Fruit fly (Drosophila melanogaster) whole organism, embryonic: ENCODE data around the gene CG42393.

Experiments
- Asciz ChIP-seq: fragments of 200-800 bp; sonication (Bioruptor generic); optimal IDR thresholded peaks from 2 replicates; lab custom pipeline; 2017; ENCODE audit warnings: missing biosample characterization, mild to moderate bottlenecking, missing genetic modification characterization, missing genetic modification reagents
- CG10147 ChIP-seq: fragments of 200-800 bp; sonication (Bioruptor generic); optimal IDR thresholded peaks from 2 replicates; lab custom pipeline; 2019; ENCODE audit warnings: missing biosample characterization, mild to moderate bottlenecking, missing genetic modification characterization, moderate library complexity
- CG10654 ChIP-seq: fragments of 200-800 bp; sonication (Bioruptor generic); optimal IDR thresholded peaks from 2 replicates; lab custom pipeline; 2016; ENCODE audit warnings: missing biosample characterization, missing genetic modification characterization
- CG10979 ChIP-seq: fragments of 200-800 bp; sonication (Bioruptor generic); optimal IDR thresholded peaks from 2 replicates; lab custom pipeline; 2018; ENCODE audit warnings: missing biosample characterization, mild to moderate bottlenecking, missing genetic modification characterization, moderate library complexity
- CG11695 ChIP-seq: fragments of 200-800 bp; sonication (Bioruptor generic); IDR thresholded peaks from 3 replicates; pipeline ENCODE4 v1.3.6; 2022; ENCODE audit warnings: missing biosample characterization, missing genetic modification characterization
- CG13424 ChIP-seq: fragments of 200-800 bp; sonication (Bioruptor generic); optimal IDR thresholded peaks from 2 replicates; lab custom pipeline; 2019; ENCODE audit warnings: missing biosample characterization, mild to moderate bottlenecking, missing genetic modification characterization, moderate library complexity
- CG17359 ChIP-seq: fragments of 200-800 bp; sonication (Bioruptor generic); optimal IDR thresholded peaks from 3 replicates; lab custom pipeline; 2018; ENCODE audit warnings: missing biosample characterization, mild to moderate bottlenecking, missing genetic modification characterization, moderate library complexity
- CG17802 ChIP-seq: fragments of 200-800 bp; sonication (Bioruptor generic); optimal IDR thresholded peaks from 2 replicates; lab custom pipeline; 2018; ENCODE audit warnings: missing biosample characterization, mild to moderate bottlenecking, missing genetic modification characterization, moderate library complexity
- CG18011 ChIP-seq: fragments of 200-800 bp; sonication (Bioruptor generic); optimal IDR thresholded peaks from 2 replicates; lab custom pipeline; 2017; ENCODE audit warnings: missing biosample characterization, missing genetic modification characterization, mild to moderate bottlenecking, moderate library complexity, missing genotype
- CG2120 ChIP-seq: fragments of 200-800 bp; sonication (Bioruptor generic); optimal IDR thresholded peaks from 3 replicates; lab custom pipeline; 2016; ENCODE audit warnings: missing biosample characterization, missing genetic modification characterization
- CG30403 ChIP-seq: fragments of 200-800 bp; sonication (Bioruptor generic); optimal IDR thresholded peaks from 3 replicates; lab custom pipeline; 2016; ENCODE audit warnings: missing biosample characterization, missing genetic modification characterization
- CG31365 ChIP-seq: fragments of 200-800 bp; sonication (Bioruptor generic); optimal IDR thresholded peaks from 2 replicates; lab custom pipeline; 2018; ENCODE audit warnings: missing biosample characterization, mild to moderate bottlenecking, missing genetic modification characterization
- CG31441 ChIP-seq: fragments of 200-800 bp; sonication (Bioruptor generic); IDR thresholded peaks from 2 replicates; pipeline ENCODE4 v1.3.6; 2022; ENCODE audit warnings: missing biosample characterization, missing genetic modification characterization
- CG32532 ChIP-seq: fragments of 200-800 bp; sonication (Bioruptor generic); IDR thresholded peaks from 2 replicates; pipeline ENCODE4 v1.3.6; 2022; ENCODE audit warnings: missing biosample characterization, missing genetic modification characterization
- CG6765 ChIP-seq: fragments of 200-800 bp; sonication (Bioruptor generic); optimal IDR thresholded peaks from 3 replicates; lab custom pipeline; 2017; ENCODE audit warnings: missing biosample characterization, mild to moderate bottlenecking, missing genetic modification characterization
- CG7372 ChIP-seq: fragments of 200-800 bp; sonication (Bioruptor generic); IDR thresholded peaks from 2 replicates; pipeline ENCODE4 v1.3.6; 2022; ENCODE audit warnings: missing biosample characterization, missing genetic modification characterization
- CG7963 ChIP-seq: fragments of 200-800 bp; sonication (Bioruptor generic); IDR thresholded peaks from 3 replicates; pipeline ENCODE4 v1.3.6; 2022; ENCODE audit warnings: missing biosample characterization, missing genetic modification characterization; ENCODE audit not compliant: partially characterized antibody
- D19A ChIP-seq: fragments of 200-800 bp; optimal IDR thresholded peaks from 3 replicates; lab custom pipeline; 2019; ENCODE audit warnings: missing biosample characterization, mild to moderate bottlenecking, missing genetic modification characterization, moderate library complexity
- Deaf1 ChIP-seq: fragments of 200-800 bp; optimal IDR thresholded peaks from 3 replicates; lab custom pipeline; 2019; ENCODE audit warnings: missing biosample characterization, mild to moderate bottlenecking, missing genetic modification characterization, moderate library complexity
- E2f1 ChIP-seq: fragments of 200-800 bp; sonication (Bioruptor generic); IDR thresholded peaks from 2 replicates; pipeline ENCODE4 v1.3.6; 2022; ENCODE audit warnings: missing biosample characterization, missing genetic modification characterization
- Hr3 ChIP-seq: fragments of 200-800 bp; sonication (Bioruptor generic); optimal IDR thresholded peaks from 3 replicates; lab custom pipeline; 2016; ENCODE audit warnings: missing biosample characterization, missing genetic modification characterization
- PHDP ChIP-seq: fragments of 200-800 bp; sonication (Bioruptor generic); optimal IDR thresholded peaks from 3 replicates; lab custom pipeline; 2018; ENCODE audit warnings: missing biosample characterization, mild to moderate bottlenecking, missing genetic modification characterization, moderate library complexity
- Sox100B ChIP-seq: fragments of 200-800 bp; sonication (Bioruptor generic); optimal IDR thresholded peaks from 3 replicates; lab custom pipeline; 2018; ENCODE audit warnings: missing biosample characterization, mild to moderate bottlenecking, missing genetic modification characterization
- Xbp1 ChIP-seq: fragments of 200-800 bp; sonication (Bioruptor generic); optimal IDR thresholded peaks from 3 replicates; lab custom pipeline; 2016; ENCODE audit warnings: missing biosample characterization, mild to moderate bottlenecking, missing genetic modification characterization
- bcd ChIP-seq: fragments of 200-800 bp; sonication (Bioruptor generic); optimal IDR thresholded peaks from 2 replicates; lab custom pipeline; 2017; ENCODE audit warnings: missing biosample characterization, mild to moderate bottlenecking, missing genetic modification characterization
- bigmax ChIP-seq: fragments of 200-800 bp; sonication (Bioruptor generic); optimal IDR thresholded peaks from 2 replicates; lab custom pipeline; 2018; ENCODE audit warnings: missing biosample characterization, mild to moderate bottlenecking, missing genetic modification characterization
- cato ChIP-seq: fragments of 200-800 bp; sonication (Bioruptor generic); optimal IDR thresholded peaks from 2 replicates; lab custom pipeline; 2016; ENCODE audit warnings: missing biosample characterization, missing genetic modification characterization, borderline replicate concordance
- danr ChIP-seq: fragments of 200-800 bp; sonication (Bioruptor generic); IDR thresholded peaks from 2 replicates; pipeline ENCODE4 v1.3.6; 2022; ENCODE audit warnings: missing biosample characterization, missing genetic modification characterization
- dmrt11E ChIP-seq: fragments of 200-800 bp; sonication (Bioruptor generic); optimal IDR thresholded peaks from 3 replicates; lab custom pipeline; 2018; ENCODE audit warnings: missing biosample characterization, mild to moderate bottlenecking, missing genetic modification characterization, moderate library complexity
- fd102C ChIP-seq: fragments of 200-800 bp; sonication (Bioruptor generic); optimal IDR thresholded peaks from 2 replicates; lab custom pipeline; 2018; ENCODE audit warnings: missing biosample characterization, mild to moderate bottlenecking, missing genetic modification characterization, moderate library complexity
- ftz-f1 ChIP-seq: fragments of 200-800 bp; sonication (Bioruptor generic); optimal IDR thresholded peaks from 2 replicates; lab custom pipeline; 2016; ENCODE audit warnings: missing biosample characterization, missing genetic modification characterization
- gce ChIP-seq: fragments of 200-800 bp; sonication (Bioruptor generic); IDR thresholded peaks from 3 replicates; pipeline ENCODE4 v1.3.6; 2022; ENCODE audit warnings: missing biosample characterization, missing genetic modification characterization
- gcm ChIP-seq: fragments of 200-800 bp; sonication (Bioruptor generic); optimal IDR thresholded peaks from 2 replicates; lab custom pipeline; 2019; ENCODE audit warnings: missing biosample characterization, mild to moderate bottlenecking, missing genetic modification characterization, moderate library complexity
- gem ChIP-seq: fragments of 200-800 bp; sonication (Bioruptor generic); optimal IDR thresholded peaks from 2 replicates; lab custom pipeline; 2019; ENCODE audit warnings: missing biosample characterization, mild to moderate bottlenecking, missing genetic modification characterization, moderate library complexity
- kah ChIP-seq: fragments of 200-800 bp; sonication (Bioruptor generic); optimal IDR thresholded peaks from 2 replicates; lab custom pipeline; 2018; ENCODE audit warnings: missing biosample characterization, mild to moderate bottlenecking, missing genetic modification characterization
- klu ChIP-seq: fragments of 200-800 bp; sonication (Bioruptor generic); IDR thresholded peaks from 2 replicates; pipeline ENCODE4 v1.3.6; 2022; ENCODE audit warnings: missing biosample characterization, missing genetic modification characterization
- maf-S ChIP-seq: fragments of 200-800 bp; sonication (Bioruptor generic); optimal IDR thresholded peaks from 2 replicates; lab custom pipeline; 2016; ENCODE audit warnings: missing biosample characterization, missing genetic modification characterization
- sens ChIP-seq: fragments of 200-800 bp; sonication (Bioruptor generic); peaks from one replicate; lab custom pipeline; 2016; ENCODE audit warnings: missing biosample characterization, missing genetic modification characterization
- slbo ChIP-seq: fragments of 200-800 bp; sonication (Bioruptor generic); IDR thresholded peaks from 2 replicates; pipeline ENCODE4 v1.3.6; 2022; ENCODE audit warnings: missing biosample characterization, missing genetic modification characterization
- stwl ChIP-seq: fragments of 200-800 bp; sonication (Bioruptor generic); optimal IDR thresholded peaks from 3 replicates; lab custom pipeline; 2018; ENCODE audit warnings: missing biosample characterization, mild to moderate bottlenecking, missing genetic modification characterization, moderate library complexity
- unpg ChIP-seq: fragments of 200-800 bp; sonication (Bioruptor generic); optimal IDR thresholded peaks from 3 replicates; lab custom pipeline; 2018; ENCODE audit warnings: missing biosample characterization, mild to moderate bottlenecking, missing genetic modification characterization, moderate library complexity
- zf30C ChIP-seq: fragments of 200-800 bp; sonication (Bioruptor generic); optimal IDR thresholded peaks from 3 replicates; lab custom pipeline; 2018; ENCODE audit warnings: missing biosample characterization, mild to moderate bottlenecking, missing genetic modification characterization

CG42393 gene

dm6 chr3L:18062959-18063510 is 20.5 kb downstream of the CG42393 start (continued):
- TF ChIP-seq CG17802 (tag; lab: Kevin White, UChicago) = no peak
- no peak for TF ChIP-seq fd102C (GFP tag; lab: Kevin White, UChicago)
- TF ChIP-seq dmrt11E (tag; lab: Kevin White, UChicago) = peak; percentile 68
- no peak for TF ChIP-seq CG18011 (GFP tag; lab: Kevin White, UChicago)
- TF ChIP-seq danr (GFP tag; lab: Robert Waterston, UW) = no peak
- no peak for TF ChIP-seq CG6765 (GFP tag; lab: Kevin White, UChicago)
- TF ChIP-seq CG11695 (GFP tag; lab: Robert Waterston, UW) = peak; percentile 47; the same call in 2 of the 3 replicates
- no peak for TF ChIP-seq bigmax (GFP tag; lab: Kevin White, UChicago)
- TF ChIP-seq Deaf1 (tag; lab: Kevin White, UChicago) = peak; percentile 34
- no peak for TF ChIP-seq CG10654 (GFP tag; lab: Kevin White, UChicago)
- TF ChIP-seq gcm (GFP tag; lab: Kevin White, UChicago) = peak; percentile 19
- TF ChIP-seq CG32532 (GFP tag; lab: Robert Waterston, UW) = peak; percentile 57; the same call in 1 of the 2 replicates
- TF ChIP-seq unpg (GFP tag; lab: Kevin White, UChicago) = peak; percentile 58
- no peak for TF ChIP-seq maf-S (GFP tag; lab: Kevin White, UChicago)
- peak; percentile 65 for TF ChIP-seq sens
- TF ChIP-seq CG7963 = no peak
- TF ChIP-seq cato (GFP tag; lab: Kevin White, UChicago) = no peak
- TF ChIP-seq PHDP (tag; lab: Kevin White, UChicago) = no peak
- TF ChIP-seq zf30C (GFP tag; lab: Kevin White, UChicago) = peak; percentile 26
- peak; percentile 79 for TF ChIP-seq ftz-f1
- peak; percentile 9 for TF ChIP-seq Xbp1 (GFP tag; lab: Kevin White, UChicago)
- no peak for TF ChIP-seq CG7372 (GFP tag; lab: Robert Waterston, UW)
- TF ChIP-seq CG10147 (GFP tag; lab: Kevin White, UChicago) = peak; percentile 7
- peak; percentile 0 for TF ChIP-seq Asciz (GFP tag; lab: Kevin White, UChicago)
- TF ChIP-seq E2f1 (GFP tag; lab: Robert Waterston, UW) = no peak
- TF ChIP-seq CG2120 (GFP tag; lab: Kevin White, UChicago) = peak; percentile 34
- peak; percentile 74 for TF ChIP-seq gem
- TF ChIP-seq D19A (tag; lab: Kevin White, UChicago) = peak; percentile 48
- peak; percentile 21 for TF ChIP-seq bcd (GFP tag; lab: Kevin White, UChicago)
- TF ChIP-seq CG31441 (GFP tag; lab: Robert Waterston, UW) = peak; percentile 55; the same call in 1 of the 2 replicates
- TF ChIP-seq CG17359 (tag; lab: Kevin White, UChicago) = no peak
- TF ChIP-seq Hr3 (GFP tag; lab: Kevin White, UChicago) = peak; percentile 5
- peak; percentile 55 for TF ChIP-seq CG10979 (tag; lab: Kevin White, UChicago)
- TF ChIP-seq CG30403 = peak; percentile 36
- TF ChIP-seq stwl = peak; percentile 24
- peak; percentile 68 for TF ChIP-seq CG31365 (tag; lab: Kevin White, UChicago)
- TF ChIP-seq klu (GFP tag; lab: Robert Waterston, UW) = no peak
- TF ChIP-seq CG13424 = peak; percentile 44
- TF ChIP-seq gce (GFP tag; lab: Robert Waterston, UW) = 0 out of 3 replicates have a peak, but pooled peaks have one; percentile 34
- no peak for TF ChIP-seq kah (GFP tag; lab: Kevin White, UChicago)
- peak; percentile 28 for TF ChIP-seq Sox100B
- peak; percentile 46 for TF ChIP-seq slbo (GFP tag; lab: Robert Waterston, UW)
- TF ChIP-seq, all 482 proteins: peak for 82
